Fruit fly (Drosophila melanogaster): ENCODE results near the gene CG7950.

- TF ChIP-seq sc (optimal IDR thresholded peaks at IDR 0.05) (no peak), sc (GFP tag; optimal IDR thresholded peaks at IDR 0.05) (no peak), bigmax (GFP tag; optimal IDR thresholded peaks at IDR 0.05) (no peak), Trl (optimal IDR thresholded peaks at IDR 0.05) (no peak), Trl (GFP tag; optimal IDR thresholded peaks at IDR 0.05) (no peak), CG8281 (tag; optimal IDR thresholded peaks at IDR 0.05) (no peak), Abd-B (GFP tag; optimal IDR thresholded peaks at IDR 0.05) (no peak), Max (GFP tag; optimal IDR thresholded peaks at IDR 0.05) (no peak), CG12391 (tag; optimal IDR thresholded peaks at IDR 0.05) (no peak), Atf6 (GFP tag; IDR thresholded peaks at IDR 0.05) (no peak), hbn (GFP tag; IDR thresholded peaks at IDR 0.05; ENCODE audit: partially characterized antibody) (no peak), NfI (GFP tag; optimal IDR thresholded peaks at IDR 0.05) (no peak), shn (GFP tag; optimal IDR thresholded peaks at IDR 0.05) (no peak), fd102C (GFP tag; optimal IDR thresholded peaks at IDR 0.05) (no peak), CG2199 (GFP tag; IDR thresholded peaks at IDR 0.05) (no peak)
Observed at dm6 chr3R:30038628-30039027, 18.0 kb upstream of the CG7950 start, which contains the start of gene janB.
